Fruit fly (Drosophila melanogaster): ENCODE results near the gene CG13895.

The CG13895 gene

DNA sequence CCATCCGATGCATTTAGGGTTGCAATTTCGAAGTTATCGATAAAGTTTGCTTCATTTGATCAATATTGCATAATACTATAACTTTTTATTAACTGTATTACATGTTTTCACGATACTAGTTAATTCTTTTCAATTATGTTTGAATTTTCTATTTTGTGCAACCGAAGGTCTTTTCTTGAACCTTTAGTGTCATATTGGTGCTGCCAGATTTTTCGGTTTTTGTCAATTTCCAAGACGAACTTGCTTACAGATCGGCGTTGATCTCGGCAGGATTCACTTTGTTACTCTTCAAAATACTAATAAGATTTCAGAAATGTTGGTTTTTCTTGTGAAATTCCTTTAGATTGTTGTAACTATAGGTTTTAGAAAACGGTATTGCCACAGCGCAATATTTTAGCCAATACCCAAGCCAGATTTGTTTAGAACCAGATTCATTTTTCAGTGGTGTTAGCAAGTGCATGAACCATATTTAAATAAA is 2.4 kb upstream of the CG13895 start, which contains the start of gene CkIIalpha-i3:
Gene CkIIalpha-i3 (minus strand): TSS at position 263 of the 478 bp plus-strand sequence.
- TF ChIP-seq CG17801 (GFP tag; optimal IDR thresholded peaks at IDR 0.05; ENCODE audit: partially characterized antibody): no peak

DNA sequence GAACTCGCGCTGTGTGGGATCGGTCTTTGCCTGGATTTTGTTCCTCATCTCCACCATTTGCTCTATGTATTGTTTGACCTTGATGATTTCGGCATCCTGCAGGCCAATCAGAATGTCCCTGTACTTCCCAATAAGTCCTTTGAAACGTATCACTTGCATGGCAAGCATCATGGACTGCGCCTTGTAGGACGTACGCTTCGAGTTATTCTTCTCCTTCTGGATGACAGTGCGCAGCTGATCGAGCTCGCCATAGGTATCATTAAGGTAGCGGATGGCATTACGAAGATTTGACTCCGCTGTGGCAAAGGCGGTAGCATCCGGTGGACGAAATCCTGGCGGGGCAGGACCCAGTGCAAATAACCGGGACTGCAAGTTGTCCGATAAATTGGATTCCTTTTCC is 1.9 kb upstream of the CG13895 start:
- no peak for TF ChIP-seq CG17801 (GFP tag; optimal IDR thresholded peaks at IDR 0.05; ENCODE audit: partially characterized antibody)

- TF ChIP-seq CG17801 (GFP tag; optimal IDR thresholded peaks at IDR 0.05; ENCODE audit: partially characterized antibody): no peak
Observed at dm6 chr3L:704661-705543, 3.1 kb downstream of the CG13895 start.

DNA sequence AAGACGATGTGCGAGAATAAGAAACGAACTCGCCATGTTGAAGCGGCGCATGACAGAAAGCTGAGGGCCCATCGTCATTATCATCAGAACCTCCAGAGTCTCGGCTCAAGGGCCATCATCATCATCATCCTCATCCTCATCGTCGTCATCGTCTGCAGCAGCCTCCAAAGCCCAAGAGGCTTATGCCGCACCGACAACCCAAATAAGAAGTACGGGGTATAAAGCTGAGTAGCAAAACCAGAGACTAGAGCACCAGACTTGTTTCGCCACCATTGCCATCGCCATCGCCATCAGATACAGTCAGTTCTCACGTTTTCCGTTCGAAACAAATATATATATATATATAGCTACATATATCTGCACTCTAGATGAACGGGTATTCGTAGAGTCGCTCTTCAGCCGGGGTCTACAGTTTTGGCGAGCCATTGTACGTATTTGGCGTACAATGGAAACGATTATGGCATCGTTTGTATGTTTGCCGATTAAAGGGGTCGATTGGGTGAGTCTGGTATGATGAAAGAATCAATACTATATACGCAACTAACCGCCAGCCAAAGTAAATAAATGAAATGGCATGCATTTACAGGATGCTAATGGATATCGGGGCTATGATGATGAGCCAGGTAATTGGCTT is 4.7 kb downstream of the CG13895 start:
- TF ChIP-seq CG17801 (GFP tag; optimal IDR thresholded peaks at IDR 0.05; ENCODE audit: partially characterized antibody): no peak

DNA sequence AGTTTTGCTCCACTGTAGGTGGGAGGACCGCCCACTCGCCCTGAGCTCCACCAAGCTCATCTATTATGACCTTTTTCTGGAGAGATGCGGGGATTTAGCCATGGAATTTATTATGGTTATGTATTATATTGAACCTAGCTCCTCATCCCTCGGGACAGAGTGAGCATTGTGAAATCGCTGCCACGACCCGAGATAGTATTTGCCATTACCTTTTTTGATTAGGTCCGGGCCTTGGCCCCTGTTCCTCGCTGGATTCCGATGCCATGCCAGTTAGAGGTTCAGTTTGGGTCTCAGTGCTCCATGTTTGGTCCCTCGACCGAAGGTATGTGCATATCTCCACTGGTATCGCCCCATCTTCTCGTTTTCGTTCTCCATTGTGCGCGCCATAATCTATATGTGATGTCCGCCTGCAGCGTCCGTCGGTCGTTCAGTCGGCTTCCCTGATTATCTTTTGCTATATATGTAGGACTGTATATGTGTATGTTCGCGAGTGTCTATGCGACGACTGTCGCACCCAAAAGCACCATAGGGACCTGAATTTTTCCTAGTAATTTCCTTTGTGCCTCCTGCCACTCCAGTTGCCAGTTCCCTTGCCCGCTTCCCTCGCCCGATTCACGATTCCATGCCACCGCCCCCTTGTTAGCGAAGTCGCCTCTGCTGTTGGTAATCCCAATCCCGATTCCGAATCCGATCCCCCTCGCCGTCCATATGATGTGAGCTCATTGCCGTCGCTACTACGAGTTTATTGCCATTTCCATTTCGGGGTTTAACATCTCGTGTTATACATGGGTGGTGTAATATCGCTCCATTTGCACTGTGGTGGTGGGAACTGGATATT is 6.0 kb downstream of the CG13895 start:
- TF ChIP-seq CG17801 (GFP tag; optimal IDR thresholded peaks at IDR 0.05; ENCODE audit: partially characterized antibody): no peak

DNA sequence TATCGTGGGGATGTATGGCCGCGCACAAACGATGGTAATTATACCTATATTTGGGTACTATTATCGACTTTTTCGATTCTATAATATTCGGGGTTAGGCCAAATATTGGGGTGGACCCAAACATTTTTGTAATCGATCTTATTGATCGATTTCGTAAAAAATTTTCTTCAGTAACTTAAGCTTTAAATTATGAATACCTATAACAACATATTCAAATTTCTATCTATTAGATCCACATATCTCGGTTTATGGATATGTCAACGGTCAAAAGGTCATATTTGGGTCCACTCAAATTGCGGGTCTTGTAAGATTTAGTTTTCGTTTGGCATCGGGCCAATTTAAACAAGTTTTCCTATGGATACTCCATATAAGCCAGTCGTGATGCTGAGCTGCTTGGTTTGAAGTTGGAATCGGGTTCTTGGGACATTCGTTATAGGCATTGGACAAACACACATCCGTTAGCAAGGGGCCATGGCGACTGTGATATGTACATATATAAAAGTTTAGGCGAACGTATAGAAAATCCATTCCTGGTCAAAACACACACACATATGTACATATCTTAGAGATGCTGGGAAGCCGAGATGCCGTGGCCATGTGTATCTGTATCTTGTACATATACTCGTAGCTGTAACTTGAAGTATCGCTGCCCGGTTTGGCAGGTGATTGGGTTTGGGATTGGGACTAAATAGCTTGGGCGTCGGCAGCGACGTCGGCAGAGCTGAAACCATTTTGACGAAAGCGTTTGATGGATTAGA is 7.7 kb downstream of the CG13895 start:
- TF ChIP-seq CG17801 (GFP tag; optimal IDR thresholded peaks at IDR 0.05; ENCODE audit: partially characterized antibody): no peak

- no peak for TF ChIP-seq CG17801 (GFP tag; optimal IDR thresholded peaks at IDR 0.05; ENCODE audit: partially characterized antibody)
Observed at dm6 chr3L:699368-700150, 8.4 kb downstream of the CG13895 start.

dm6 chr3L:698748-699367 is 9.1 kb downstream of the CG13895 start, which contains the start of gene CG13894:
Gene CG13894 (minus strand): TSS chr3L:699144.
- no peak for TF ChIP-seq CG17801 (GFP tag; optimal IDR thresholded peaks at IDR 0.05; ENCODE audit: partially characterized antibody)

dm6 chr3L:697724-698123 is 10.3 kb downstream of the CG13895 start:
- TF ChIP-seq CG17801 (GFP tag; optimal IDR thresholded peaks at IDR 0.05; ENCODE audit: partially characterized antibody): no peak

- no peak for TF ChIP-seq CG17801 (GFP tag; optimal IDR thresholded peaks at IDR 0.05; ENCODE audit: partially characterized antibody)
Observed at dm6 chr3L:697055-697427, 11.0 kb downstream of the CG13895 start.

dm6 chr3L:696404-697054 is 11.5 kb downstream of the CG13895 start:
- TF ChIP-seq CG17801 (GFP tag; optimal IDR thresholded peaks at IDR 0.05; ENCODE audit: partially characterized antibody): no peak

DNA sequence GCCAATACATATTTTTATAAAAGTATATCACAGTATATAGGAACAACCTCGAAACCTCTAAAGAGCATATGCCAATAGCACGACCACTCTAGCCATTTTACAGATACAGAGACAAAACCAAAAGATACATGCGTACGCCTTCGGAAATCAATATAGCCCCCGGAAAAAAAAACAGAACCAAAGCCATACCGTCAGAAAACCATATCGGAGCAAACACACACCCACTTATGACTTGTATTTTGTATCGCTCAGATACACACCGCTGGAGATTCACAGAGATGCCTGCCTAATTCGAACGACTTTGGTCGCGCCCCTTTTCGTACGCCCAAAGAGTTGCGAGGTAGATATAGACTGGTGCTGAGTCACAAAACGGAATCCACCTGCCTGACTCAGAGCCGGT is 12.5 kb downstream of the CG13895 start:
- no peak for TF ChIP-seq CG17801 (GFP tag; optimal IDR thresholded peaks at IDR 0.05; ENCODE audit: partially characterized antibody)

DNA sequence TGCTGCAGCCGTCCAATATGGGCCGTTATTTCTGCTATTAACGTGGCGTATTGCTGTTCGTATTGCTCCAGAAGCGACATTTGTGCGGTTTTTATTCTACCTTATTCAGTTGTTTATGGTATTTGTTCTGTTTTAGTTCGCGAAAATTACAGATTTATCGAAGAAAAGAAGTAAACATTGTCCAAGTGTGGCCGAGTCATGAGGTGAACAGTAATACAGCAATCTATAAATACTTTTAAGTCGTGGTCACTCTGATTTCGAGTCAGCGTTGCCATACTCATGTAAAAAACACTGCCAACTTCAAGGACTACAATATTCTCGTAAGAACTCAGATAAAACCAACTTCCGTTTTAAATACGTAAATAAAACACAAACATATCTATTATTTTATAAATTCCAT is 15.3 kb downstream of the CG13895 start, which contains the start of gene Vti1a:
Gene Vti1a (minus strand): TSS at position 221 of the 400 bp plus-strand sequence.
- peak; percentile 32 for TF ChIP-seq CG17801 (GFP tag; optimal IDR thresholded peaks at IDR 0.05; ENCODE audit: partially characterized antibody)

Data from ovary, adult (tissue).